Worm (Caenorhabditis elegans): ENCODE results near the gene asp-6.

Gene asp-6

DNA sequence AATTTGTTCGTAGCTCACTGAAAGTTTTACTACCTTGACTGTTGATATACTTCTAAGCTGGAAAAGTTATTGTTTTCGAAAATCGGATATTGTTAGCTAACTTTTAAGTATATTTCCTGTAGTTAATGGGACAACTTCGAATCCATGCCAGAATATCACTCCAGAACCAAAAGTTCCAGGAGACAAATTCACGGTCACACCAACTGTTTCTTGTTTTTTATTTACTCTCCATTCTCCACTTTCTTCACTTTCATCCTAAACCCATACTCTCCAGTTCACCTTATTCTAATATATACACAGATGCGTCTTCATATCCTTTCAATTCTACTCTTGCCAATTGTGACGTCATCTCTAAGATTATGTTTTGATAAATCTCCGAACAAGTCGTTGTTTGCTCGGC, 9.7 kb downstream of the asp-6 start, which contains the start of gene C16D9.1:
C16D9.1 (plus strand) TSS at position 301 of the 400 bp plus-strand sequence.
- no peak for TF ChIP-seq sea-2 (GFP tag; optimal IDR thresholded peaks at IDR 0.05)
- no peak for TF ChIP-seq aly-2 (tag; optimal IDR thresholded peaks at IDR 0.05)
- TF ChIP-seq nhr-67 (tag; optimal IDR thresholded peaks at IDR 0.05): no peak
- no peak for TF ChIP-seq mml-1 (tag; optimal IDR thresholded peaks at IDR 0.05)
- TF ChIP-seq unc-62 (GFP tag; optimal IDR thresholded peaks at IDR 0.05): no peak
- TF ChIP-seq ama-1 (optimal IDR thresholded peaks at IDR 0.05): no peak
- TF ChIP-seq jun-1 (tag; optimal IDR thresholded peaks at IDR 0.05): no peak
- TF ChIP-seq daf-12 (tag; optimal IDR thresholded peaks at IDR 0.05): no peak
- TF ChIP-seq ztf-4 (tag; optimal IDR thresholded peaks at IDR 0.05): no peak
- TF ChIP-seq elt-2 (tag; optimal IDR thresholded peaks at IDR 0.05): no peak
- TF ChIP-seq nhr-28 (tag; optimal IDR thresholded peaks at IDR 0.05): no peak
- no peak for TF ChIP-seq elt-1 (tag; optimal IDR thresholded peaks at IDR 0.05)
- TF ChIP-seq nhr-11 (tag; optimal IDR thresholded peaks at IDR 0.05): no peak
- TF ChIP-seq fos-1 (tag; optimal IDR thresholded peaks at IDR 0.05): no peak
- TF ChIP-seq nhr-77 (tag; optimal IDR thresholded peaks at IDR 0.05): no peak

DNA sequence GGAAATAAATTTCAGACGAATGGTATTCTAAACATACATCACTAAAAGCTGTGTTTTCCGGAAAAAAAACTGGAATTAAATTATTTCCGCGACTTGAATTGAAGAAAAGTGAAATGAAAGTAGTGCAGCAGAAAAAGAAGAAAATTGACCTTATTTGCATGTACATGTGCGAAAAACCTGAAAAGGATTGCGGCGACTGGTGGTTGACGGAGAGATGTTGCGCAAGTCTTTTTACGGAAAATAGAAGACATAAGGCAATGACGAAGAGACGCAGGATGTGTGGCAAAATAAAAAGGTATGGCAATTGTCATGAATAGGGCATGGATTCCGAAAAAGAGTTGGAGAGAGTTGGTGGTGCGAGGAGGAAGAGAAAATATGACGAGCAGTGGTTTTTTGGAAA, 13.8 kb downstream of the asp-6 start:
- TF ChIP-seq R02D3.7 (tag; optimal IDR thresholded peaks at IDR 0.05) (no peak), nhr-25 (tag; optimal IDR thresholded peaks at IDR 0.05) (no peak), sea-2 (GFP tag; optimal IDR thresholded peaks at IDR 0.05) (no peak), lin-15B (tag; optimal IDR thresholded peaks at IDR 0.05) (no peak), ceh-16 (tag; optimal IDR thresholded peaks at IDR 0.05) (no peak), fkh-10 (GFP tag; optimal IDR thresholded peaks at IDR 0.05) (no peak), unc-62 (GFP tag; optimal IDR thresholded peaks at IDR 0.05) (no peak), ztf-11 (tag; optimal IDR thresholded peaks at IDR 0.05) (no peak), ZK546.5 (tag; optimal IDR thresholded peaks at IDR 0.05) (no peak), nhr-77 (tag; optimal IDR thresholded peaks at IDR 0.05) (no peak), nhr-76 (tag; optimal IDR thresholded peaks at IDR 0.05) (no peak), ceh-28 (tag; optimal IDR thresholded peaks at IDR 0.05) (no peak), pha-4 (tag; optimal IDR thresholded peaks at IDR 0.05) (no peak)

DNA sequence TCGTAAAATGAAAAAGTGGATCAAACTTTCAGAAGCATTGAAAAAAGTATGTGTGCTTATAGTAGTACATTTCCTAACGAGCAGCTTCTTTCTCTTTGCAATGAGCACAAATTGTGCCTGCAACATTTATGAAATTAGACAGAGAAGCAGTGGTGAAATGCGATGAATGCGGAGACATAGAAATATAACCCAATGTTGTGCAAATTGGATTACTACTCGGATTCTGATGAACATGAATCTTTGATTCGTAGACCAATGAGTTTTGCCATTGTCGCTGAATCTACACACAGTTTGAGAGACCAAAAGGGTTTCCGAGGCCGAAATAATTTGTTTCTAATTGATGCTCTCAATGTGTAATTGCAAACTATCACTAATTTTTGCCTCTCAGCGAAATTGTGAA, 14.8 kb downstream of the asp-6 start:
- TF ChIP-seq ama-1 (optimal IDR thresholded peaks at IDR 0.05) (no peak), snpc-4 (tag; optimal IDR thresholded peaks at IDR 0.05) (no peak), elt-1 (tag; optimal IDR thresholded peaks at IDR 0.05) (no peak), eor-1 (tag; optimal IDR thresholded peaks at IDR 0.05) (no peak), ztf-4 (tag; optimal IDR thresholded peaks at IDR 0.05) (no peak), nhr-28 (tag; optimal IDR thresholded peaks at IDR 0.05) (no peak), aly-2 (tag; optimal IDR thresholded peaks at IDR 0.05) (no peak), fos-1 (tag; optimal IDR thresholded peaks at IDR 0.05) (no peak), sea-2 (GFP tag; optimal IDR thresholded peaks at IDR 0.05) (no peak), jun-1 (tag; optimal IDR thresholded peaks at IDR 0.05) (no peak), ceh-16 (tag; optimal IDR thresholded peaks at IDR 0.05) (no peak), nhr-237 (tag; optimal IDR thresholded peaks at IDR 0.05) (no peak), nhr-25 (tag; optimal IDR thresholded peaks at IDR 0.05) (no peak), elt-3 (tag; optimal IDR thresholded peaks at IDR 0.05) (no peak), fkh-2 (tag; optimal IDR thresholded peaks at IDR 0.05) (no peak)

DNA sequence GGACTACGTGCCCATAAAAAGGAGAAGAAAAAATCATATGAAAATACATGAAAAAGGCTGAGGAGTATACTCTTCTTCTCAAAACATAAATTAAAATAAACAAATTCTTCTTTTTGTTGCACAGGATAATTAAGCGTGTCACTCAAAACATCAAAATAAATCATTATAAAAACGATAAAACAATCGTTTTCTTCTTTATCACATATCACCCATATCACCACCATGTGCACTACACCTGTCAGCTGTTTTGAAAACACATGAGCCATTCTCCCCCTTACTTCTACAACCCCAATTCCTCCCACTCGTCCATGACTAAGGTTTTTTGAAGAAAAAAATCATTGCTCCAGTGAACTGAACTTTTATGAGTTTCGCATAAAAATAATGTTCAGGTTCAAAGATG, 16.2 kb downstream of the asp-6 start:
- no peak for TF ChIP-seq egl-27 (tag; optimal IDR thresholded peaks at IDR 0.05)
- TF ChIP-seq egl-5 (tag; optimal IDR thresholded peaks at IDR 0.05): peak; percentile 47
- no peak for TF ChIP-seq mdl-1 (tag; optimal IDR thresholded peaks at IDR 0.05)

DNA sequence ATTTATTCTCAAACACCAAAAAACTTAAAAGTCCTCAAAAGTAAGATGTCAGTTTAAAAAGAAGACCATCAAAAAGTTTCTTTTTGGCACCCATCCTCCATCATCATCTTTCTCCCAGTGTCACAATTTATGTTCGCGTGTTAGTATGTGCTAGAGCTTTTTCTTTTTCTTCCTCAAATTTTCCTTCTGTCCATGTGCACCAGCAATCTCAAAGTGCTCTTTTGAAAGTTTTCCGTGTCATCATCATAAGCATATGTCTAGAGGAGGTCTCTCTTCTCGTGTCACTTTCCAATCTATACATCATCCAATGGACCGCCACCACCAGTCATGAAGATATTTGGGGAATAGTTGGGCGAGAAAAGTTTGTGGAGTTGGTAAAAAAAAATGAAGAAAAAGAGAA, 17.7 kb downstream of the asp-6 start:
- TF ChIP-seq nhr-43 (tag; optimal IDR thresholded peaks at IDR 0.05; ENCODE audit: poor library complexity, severe bottlenecking): no peak
- TF ChIP-seq jun-1 (tag; optimal IDR thresholded peaks at IDR 0.05): no peak
- TF ChIP-seq nhr-25 (tag; optimal IDR thresholded peaks at IDR 0.05): no peak
- TF ChIP-seq lsy-12 (tag; optimal IDR thresholded peaks at IDR 0.05): no peak
- no peak for TF ChIP-seq sea-2 (GFP tag; optimal IDR thresholded peaks at IDR 0.05)
- no peak for TF ChIP-seq nhr-28 (tag; optimal IDR thresholded peaks at IDR 0.05)
- TF ChIP-seq elt-2 (tag; optimal IDR thresholded peaks at IDR 0.05): no peak
- TF ChIP-seq lin-15B (tag; optimal IDR thresholded peaks at IDR 0.05): no peak
- TF ChIP-seq R02D3.7 (tag; optimal IDR thresholded peaks at IDR 0.05): no peak
